Worm (Caenorhabditis elegans): ENCODE results near the gene srbc-5.

The srbc-5 gene

ce11 chrV:3260075-3260474 lies at the start of gene srbc-5:
Gene srbc-5 (plus strand): TSS chrV:3260375.
- no peak for TF ChIP-seq F13C5.2 (tag; optimal IDR thresholded peaks at IDR 0.05)

ce11 chrV:3218604-3219003 lies 41.6 kb upstream of the srbc-5 start:
- TF ChIP-seq flt-1 (GFP tag; IDR thresholded peaks at IDR 0.05) (no peak), sea-1 (GFP tag; conservative IDR thresholded peaks at IDR 0.05) (no peak), ama-1 (optimal IDR thresholded peaks at IDR 0.05) (no peak), scrt-1 (GFP tag; IDR thresholded peaks at IDR 0.05) (no peak), aly-1 (tag; optimal IDR thresholded peaks at IDR 0.05) (no peak)

ce11 chrV:3227373-3227772 lies 32.8 kb upstream of the srbc-5 start, which contains the start of gene K08D9.2:
Gene K08D9.2 (plus strand): TSS chrV:3227673.
- TF ChIP-seq ceh-36 (tag; optimal IDR thresholded peaks at IDR 0.05) (no peak), flt-1 (GFP tag; IDR thresholded peaks at IDR 0.05) (no peak), sea-1 (GFP tag; conservative IDR thresholded peaks at IDR 0.05) (no peak), ama-1 (optimal IDR thresholded peaks at IDR 0.05) (no peak), tbx-37 (GFP tag; conservative IDR thresholded peaks at IDR 0.05) (no peak), hmbx-1 (tag; optimal IDR thresholded peaks at IDR 0.05) (no peak), B0310.2 (tag; optimal IDR thresholded peaks at IDR 0.05) (no peak), tra-4 (tag; optimal IDR thresholded peaks at IDR 0.05) (no peak), ets-7 (tag; optimal IDR thresholded peaks at IDR 0.05) (no peak), aly-1 (tag; optimal IDR thresholded peaks at IDR 0.05) (no peak), pes-1 (GFP tag; IDR thresholded peaks at IDR 0.05) (no peak)

- TF ChIP-seq ceh-13 (GFP tag; optimal IDR thresholded peaks at IDR 0.05) (no peak), pes-1 (GFP tag; IDR thresholded peaks at IDR 0.05) (no peak), ceh-36 (tag; optimal IDR thresholded peaks at IDR 0.05) (peak; percentile 62)
These were observed 30.0 kb upstream of the srbc-5 start for ce11 chrV:3230150-3230549.

ce11 chrV:3230597-3230996 lies 29.6 kb upstream of the srbc-5 start, which contains the start of gene K08D9.10:
Gene K08D9.10 (plus strand): TSS chrV:3230897.
- TF ChIP-seq tra-4 (tag; optimal IDR thresholded peaks at IDR 0.05) (no peak), sea-1 (GFP tag; conservative IDR thresholded peaks at IDR 0.05) (no peak), hmg-4 (GFP tag; optimal IDR thresholded peaks at IDR 0.05) (no peak), flt-1 (GFP tag; IDR thresholded peaks at IDR 0.05) (no peak), hmbx-1 (tag; optimal IDR thresholded peaks at IDR 0.05) (no peak), hnd-1 (tag; optimal IDR thresholded peaks at IDR 0.05) (no peak), pes-1 (GFP tag; IDR thresholded peaks at IDR 0.05) (no peak), ceh-13 (GFP tag; optimal IDR thresholded peaks at IDR 0.05) (no peak), ets-7 (tag; optimal IDR thresholded peaks at IDR 0.05) (no peak), ama-1 (optimal IDR thresholded peaks at IDR 0.05) (no peak), tbx-37 (GFP tag; conservative IDR thresholded peaks at IDR 0.05) (no peak), aly-1 (tag; optimal IDR thresholded peaks at IDR 0.05) (no peak), tbx-11 (GFP tag; IDR thresholded peaks at IDR 0.05) (no peak), ceh-36 (tag; optimal IDR thresholded peaks at IDR 0.05) (no peak), scrt-1 (GFP tag; IDR thresholded peaks at IDR 0.05) (no peak), B0310.2 (tag; optimal IDR thresholded peaks at IDR 0.05) (no peak), F13C5.2 (tag; optimal IDR thresholded peaks at IDR 0.05) (no peak)

ce11 chrV:3234887-3235286 lies 25.3 kb upstream of the srbc-5 start, which contains the start of gene K08D9.6:
Gene K08D9.6 (minus strand): TSS chrV:3234987.
- TF ChIP-seq scrt-1 (GFP tag; IDR thresholded peaks at IDR 0.05) (no peak), aly-1 (tag; optimal IDR thresholded peaks at IDR 0.05) (no peak), ceh-36 (tag; optimal IDR thresholded peaks at IDR 0.05) (no peak), hmbx-1 (tag; optimal IDR thresholded peaks at IDR 0.05) (no peak), F13C5.2 (tag; optimal IDR thresholded peaks at IDR 0.05) (no peak), tbx-37 (GFP tag; conservative IDR thresholded peaks at IDR 0.05) (no peak), ceh-13 (GFP tag; optimal IDR thresholded peaks at IDR 0.05) (no peak), tbx-11 (GFP tag; IDR thresholded peaks at IDR 0.05) (no peak), pes-1 (GFP tag; IDR thresholded peaks at IDR 0.05) (no peak), B0310.2 (tag; optimal IDR thresholded peaks at IDR 0.05) (no peak)

ce11 chrV:3236610-3237009 lies 23.6 kb upstream of the srbc-5 start, which contains the start of the genes K08D9.9 and str-16:
Gene K08D9.9 (minus strand): TSS chrV:3236710.
Gene str-16 (plus strand): TSS chrV:3236875.
- TF ChIP-seq B0310.2 (tag; optimal IDR thresholded peaks at IDR 0.05), result no peak
- no peak for TF ChIP-seq ceh-36 (tag; optimal IDR thresholded peaks at IDR 0.05)
- TF ChIP-seq ama-1 (optimal IDR thresholded peaks at IDR 0.05), result no peak
- no peak for TF ChIP-seq aly-1 (tag; optimal IDR thresholded peaks at IDR 0.05)
- no peak for TF ChIP-seq ets-7 (tag; optimal IDR thresholded peaks at IDR 0.05)
- TF ChIP-seq tbx-37 (GFP tag; conservative IDR thresholded peaks at IDR 0.05), result no peak
- TF ChIP-seq hnd-1 (tag; optimal IDR thresholded peaks at IDR 0.05), result no peak

- no peak for TF ChIP-seq ets-7 (tag; optimal IDR thresholded peaks at IDR 0.05)
- no peak for TF ChIP-seq ama-1 (optimal IDR thresholded peaks at IDR 0.05)
- no peak for TF ChIP-seq tbx-37 (GFP tag; conservative IDR thresholded peaks at IDR 0.05)
- no peak for TF ChIP-seq ceh-13 (GFP tag; optimal IDR thresholded peaks at IDR 0.05)
These were observed 19.0 kb upstream of the srbc-5 start, which contains the start of gene srj-11 for ce11 chrV:3241175-3241574. Gene srj-11 (plus strand): TSS chrV:3241424.

ce11 chrV:3242984-3243383 lies 17.2 kb upstream of the srbc-5 start, which contains the start of gene gst-23:
Gene gst-23 (plus strand): TSS chrV:3243284.
- no peak for TF ChIP-seq tbx-37 (GFP tag; conservative IDR thresholded peaks at IDR 0.05)
- no peak for TF ChIP-seq flt-1 (GFP tag; IDR thresholded peaks at IDR 0.05)
- TF ChIP-seq tbx-11 (GFP tag; IDR thresholded peaks at IDR 0.05), result no peak
- TF ChIP-seq ceh-13 (GFP tag; optimal IDR thresholded peaks at IDR 0.05), result no peak
- no peak for TF ChIP-seq F13C5.2 (tag; optimal IDR thresholded peaks at IDR 0.05)
- no peak for TF ChIP-seq tra-4 (tag; optimal IDR thresholded peaks at IDR 0.05)
- TF ChIP-seq scrt-1 (GFP tag; IDR thresholded peaks at IDR 0.05), result no peak
- TF ChIP-seq aly-1 (tag; optimal IDR thresholded peaks at IDR 0.05), result no peak
- TF ChIP-seq sea-1 (GFP tag; conservative IDR thresholded peaks at IDR 0.05), result no peak
- no peak for TF ChIP-seq hmbx-1 (tag; optimal IDR thresholded peaks at IDR 0.05)
- TF ChIP-seq hnd-1 (tag; optimal IDR thresholded peaks at IDR 0.05), result no peak
- no peak for TF ChIP-seq pes-1 (GFP tag; IDR thresholded peaks at IDR 0.05)
- TF ChIP-seq ama-1 (optimal IDR thresholded peaks at IDR 0.05), result no peak
- no peak for TF ChIP-seq hmg-4 (GFP tag; optimal IDR thresholded peaks at IDR 0.05)
- no peak for TF ChIP-seq ets-7 (tag; optimal IDR thresholded peaks at IDR 0.05)
- TF ChIP-seq B0310.2 (tag; optimal IDR thresholded peaks at IDR 0.05), result no peak
- TF ChIP-seq ceh-36 (tag; optimal IDR thresholded peaks at IDR 0.05), result no peak

Measured in whole organism, early embryonic.